Worm (Caenorhabditis elegans) whole organism, mixed stage, embryonic: ENCODE measurements around the gene fbxb-39.

Experiments
- blmp-1 ChIP-seq: fragments of 150-350 bp; optimal IDR thresholded peaks from 2 replicates; lab custom pipeline; 2014; ENCODE audit warnings: missing biosample characterization, missing genetic modification characterization
- ces-1 ChIP-seq: fragments of 150-350 bp; optimal IDR thresholded peaks from 2 replicates; lab custom pipeline; 2014; ENCODE audit warnings: missing biosample characterization, missing genetic modification reagents, missing genetic modification characterization
- lin-32 ChIP-seq: fragments of 200-800 bp; sonication (Bioruptor generic); optimal IDR thresholded peaks from 2 replicates; lab custom pipeline; 2018; ENCODE audit warnings: mild to moderate bottlenecking, missing genetic modification characterization, missing compliant biosample characterization
- lsy-2 ChIP-seq: fragments of 150-350 bp; optimal IDR thresholded peaks from 2 replicates; lab custom pipeline; 2014; ENCODE audit warnings: missing biosample characterization, missing genetic modification characterization
- nhr-237 ChIP-seq: fragments of 150-350 bp; optimal IDR thresholded peaks from 2 replicates; lab custom pipeline; 2014; ENCODE audit warnings: missing biosample characterization, missing genetic modification characterization
- nhr-76 ChIP-seq: sonication (generic microtip); optimal IDR thresholded peaks from 2 replicates; lab custom pipeline; 2017; ENCODE audit warnings: missing biosample characterization, missing genetic modification characterization
- sem-2 ChIP-seq: fragments of 200-800 bp; sonication (Bioruptor generic); optimal IDR thresholded peaks from 2 replicates; lab custom pipeline; 2018; ENCODE audit warnings: mild to moderate bottlenecking, missing genetic modification characterization, missing compliant biosample characterization
- unc-120 ChIP-seq: sonication (generic microtip); optimal IDR thresholded peaks from 2 replicates; lab custom pipeline; 2017; ENCODE audit warnings: missing genetic modification characterization, missing compliant biosample characterization; ENCODE audit not compliant: poor library complexity, severe bottlenecking
- unc-62 ChIP-seq: fragments of 150-350 bp; optimal IDR thresholded peaks from 2 replicates; lab custom pipeline; 2014; ENCODE audit warnings: missing biosample characterization, missing genetic modification reagents, missing genetic modification characterization
- ztf-11 ChIP-seq: fragments of 150-350 bp; optimal IDR thresholded peaks from 2 replicates; lab custom pipeline; 2014; ENCODE audit warnings: missing biosample characterization, missing genetic modification characterization

DNA sequence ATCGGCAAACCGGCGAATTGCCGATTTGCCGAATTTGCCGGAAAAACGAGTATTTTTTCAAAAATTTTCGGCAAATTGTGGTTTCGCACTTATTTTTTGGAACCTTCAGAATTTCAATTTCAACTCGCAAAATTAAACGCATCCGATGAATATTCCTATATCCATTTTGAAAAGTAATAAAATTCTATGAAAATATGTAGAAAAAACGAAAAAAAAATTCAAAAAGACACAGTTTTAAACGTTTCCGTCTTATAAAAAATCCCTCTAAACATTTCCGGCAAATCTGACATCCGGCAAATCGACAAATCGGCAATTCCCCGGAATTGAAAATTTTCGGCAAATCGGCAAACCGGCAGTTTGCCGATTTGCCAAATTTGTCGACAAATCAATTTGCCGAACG, 5.3 kb upstream of the fbxb-39 start, which contains the start of gene str-148:
- TF ChIP-seq lsy-2 (tag; lab: Kevin White, UChicago) (no peak), unc-62 (GFP tag; lab: Kevin White, UChicago) (no peak), unc-120 (no peak), nhr-237 (tag; lab: Kevin White, UChicago) (no peak), nhr-76 (tag; lab: Kevin White, UChicago) (no peak), lin-32 (GFP tag; lab: Kevin White, UChicago) (no peak), blmp-1 (tag; lab: Kevin White, UChicago) (no peak), sem-2 (GFP tag; lab: Kevin White, UChicago) (no peak), ces-1 (GFP tag; lab: Kevin White, UChicago) (no peak), ztf-11 (tag; lab: Kevin White, UChicago) (no peak)
